Worm (Caenorhabditis elegans): Measurements from ENCODE around the gene C07B5.6.

The C07B5.6 gene

ce11 chrX:9544405-9544804 is 25.6 kb downstream of the C07B5.6 start (continued):
- TF ChIP-seq madf-5 (GFP tag; IDR thresholded peaks at IDR 0.05) (no peak), lir-3 (tag; optimal IDR thresholded peaks at IDR 0.05) (no peak), lin-29 (GFP tag; IDR thresholded peaks at IDR 0.05) (no peak), unc-130 (GFP tag; optimal IDR thresholded peaks at IDR 0.05) (no peak), snpc-4 (tag; optimal IDR thresholded peaks at IDR 0.05) (no peak), ztf-7 (tag; optimal IDR thresholded peaks at IDR 0.05) (no peak), mdl-1 (tag; optimal IDR thresholded peaks at IDR 0.05) (peak in 1 of 2 experiments; percentile 16), saeg-2 (GFP tag; IDR thresholded peaks at IDR 0.05) (no peak), nhr-111 (GFP tag; optimal IDR thresholded peaks at IDR 0.05) (no peak), F10B5.3 (tag; optimal IDR thresholded peaks at IDR 0.05) (no peak), fkh-10 (GFP tag; optimal IDR thresholded peaks at IDR 0.05) (no peak), unc-62 (GFP tag; optimal IDR thresholded peaks at IDR 0.05 in 1 of 2) (peak in 1 of 2 experiments; percentile 70), unc-62 (tag; optimal IDR thresholded peaks at IDR 0.05) (no peak), lsy-2 (tag; optimal IDR thresholded peaks at IDR 0.05) (peak in 1 of 2 experiments; percentile 2), ceh-44 (GFP tag; IDR thresholded peaks at IDR 0.05) (no peak), madf-9 (GFP tag; conservative IDR thresholded peaks at IDR 0.05) (no peak), nhr-77 (tag; optimal IDR thresholded peaks at IDR 0.05) (no peak), zag-1 (tag; optimal IDR thresholded peaks at IDR 0.05) (no peak), daf-16 (GFP tag; optimal IDR thresholded peaks at IDR 0.05) (peak in 1 of 2 experiments; percentile 89), daf-16 (tag; optimal IDR thresholded peaks at IDR 0.05) (no peak), F26F4.8 (GFP tag; conservative IDR thresholded peaks at IDR 0.05) (no peak), ceh-32 (tag; optimal IDR thresholded peaks at IDR 0.05; ENCODE audit: poor library complexity) (no peak), lin-15B (tag; optimal IDR thresholded peaks at IDR 0.05) (no peak), hlh-11 (tag; optimal IDR thresholded peaks at IDR 0.05) (peak; percentile 18), php-3 (GFP tag; IDR thresholded peaks at IDR 0.05) (no peak), ZK337.2 (GFP tag; IDR thresholded peaks at IDR 0.05) (no peak), daf-8 (GFP tag; IDR thresholded peaks at IDR 0.05) (no peak), hif-1 (tag; optimal IDR thresholded peaks at IDR 0.05) (no peak), D1046.2 (GFP tag; IDR thresholded peaks at IDR 0.05) (no peak), Y105C5A.15 (GFP tag; IDR thresholded peaks at IDR 0.05) (no peak), nhr-28 (tag; optimal IDR thresholded peaks at IDR 0.05) (peak; percentile 24), vab-7 (GFP tag; IDR thresholded peaks at IDR 0.05) (no peak), dmd-9 (GFP tag; IDR thresholded peaks at IDR 0.05) (no peak), ceh-62 (tag; optimal IDR thresholded peaks at IDR 0.05) (no peak), duxl-1 (tag; optimal IDR thresholded peaks at IDR 0.05; ENCODE audit: poor library complexity) (no peak), nhr-11 (tag; optimal IDR thresholded peaks at IDR 0.05) (peak; percentile 35), daf-12 (tag; optimal IDR thresholded peaks at IDR 0.05) (no peak), nhr-102 (tag; optimal IDR thresholded peaks at IDR 0.05) (no peak)

ce11 chrX:9546640-9547039 is 27.8 kb downstream of the C07B5.6 start:
- TF ChIP-seq ztf-7 (tag; optimal IDR thresholded peaks at IDR 0.05) (no peak), Y48G9A.11 (GFP tag; IDR thresholded peaks at IDR 0.05) (no peak), daf-16 (GFP tag; optimal IDR thresholded peaks at IDR 0.05) (peak in 1 of 2 experiments; percentile 49), daf-16 (tag; optimal IDR thresholded peaks at IDR 0.05) (no peak), snpc-1.2 (GFP tag; IDR thresholded peaks at IDR 0.05) (no peak), sdz-12 (GFP tag; optimal IDR thresholded peaks at IDR 0.05) (no peak)

Measured in whole organism, L4 larva.